Fruit fly (Drosophila melanogaster): ENCODE data around the gene CG14259.
A peak's percentile ranks its signal among the peaks of the same experiment; 100 is the strongest.

Gene CG14259

dm6 chr3R:27129580-27130385 is 35.5 kb downstream of the CG14259 start:
- TF ChIP-seq noc (tag; optimal IDR thresholded peaks at IDR 0.05) = no peak

dm6 chr3R:27130551-27131161 is 36.3 kb downstream of the CG14259 start:
- no peak for TF ChIP-seq noc (tag; optimal IDR thresholded peaks at IDR 0.05)

dm6 chr3R:27131408-27131807 is 37.1 kb downstream of the CG14259 start:
- peak; percentile 62 for TF ChIP-seq noc (tag; optimal IDR thresholded peaks at IDR 0.05)

- no peak for TF ChIP-seq noc (tag; optimal IDR thresholded peaks at IDR 0.05)
Measured at dm6 chr3R:27133992-27134391, 39.7 kb downstream of the CG14259 start.

dm6 chr3R:27134728-27135361 is 40.5 kb downstream of the CG14259 start:
- no peak for TF ChIP-seq noc (tag; optimal IDR thresholded peaks at IDR 0.05)

- no peak for TF ChIP-seq noc (tag; optimal IDR thresholded peaks at IDR 0.05)
Measured at dm6 chr3R:27135692-27136641, 41.6 kb downstream of the CG14259 start.

dm6 chr3R:27137914-27138323 is 43.6 kb downstream of the CG14259 start:
- TF ChIP-seq noc (tag; optimal IDR thresholded peaks at IDR 0.05) = no peak

- TF ChIP-seq noc (tag; optimal IDR thresholded peaks at IDR 0.05) = no peak
Measured at dm6 chr3R:27138700-27139099, 44.4 kb downstream of the CG14259 start.

dm6 chr3R:27139963-27140362 is 45.6 kb downstream of the CG14259 start:
- TF ChIP-seq noc (tag; optimal IDR thresholded peaks at IDR 0.05) = no peak
